Worm (Caenorhabditis elegans): Measurements from ENCODE around the gene ric-7.

Gene ric-7

DNA sequence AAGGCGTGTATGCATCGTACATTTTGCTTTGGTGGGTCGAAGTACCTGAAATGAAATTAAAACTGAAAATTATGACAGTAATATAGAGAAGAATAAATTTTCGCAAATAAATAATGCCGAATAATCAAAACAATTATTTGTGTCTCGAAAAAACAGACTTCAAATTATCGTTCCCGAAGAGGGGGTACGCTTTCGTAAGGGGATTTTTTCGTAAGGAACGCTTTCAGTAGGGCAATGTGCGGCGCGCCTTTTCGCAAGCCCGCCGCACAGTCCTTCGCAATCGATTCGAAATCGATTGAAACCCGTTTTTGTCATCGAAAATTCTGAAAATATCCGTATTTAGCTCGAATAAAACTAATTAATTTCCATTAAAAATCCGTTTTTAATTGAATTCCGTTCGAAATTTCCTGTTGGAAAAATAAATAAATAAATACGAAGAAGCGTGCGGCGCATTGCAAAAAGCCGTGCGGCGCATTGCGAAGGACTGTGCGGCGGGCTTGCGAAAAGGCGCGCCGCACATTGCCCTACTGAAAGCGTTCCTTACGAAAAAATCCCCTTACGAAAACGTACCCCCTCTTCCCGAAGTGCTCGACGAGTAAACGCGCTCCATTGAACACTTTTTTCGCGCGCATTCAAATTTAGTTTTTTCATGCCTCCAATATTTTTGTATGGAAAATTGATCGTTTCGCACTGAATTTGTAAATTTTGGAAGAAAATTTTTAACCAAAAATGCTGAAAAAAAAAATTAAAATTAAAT, 32.8 kb upstream of the ric-7 start, which contains the start of gene vps-39 (continued):
- TF ChIP-seq cebp-1 (GFP tag; IDR thresholded peaks at IDR 0.05) (peak; percentile 77), cebp-1 (tag; optimal IDR thresholded peaks at IDR 0.05) (peak; percentile 73), madf-8 (GFP tag; conservative IDR thresholded peaks at IDR 0.05) (peak; percentile 86), tlf-1 (GFP tag; optimal IDR thresholded peaks at IDR 0.05) (peak; percentile 35), attf-5 (GFP tag; optimal IDR thresholded peaks at IDR 0.05) (peak; percentile 69), Y56A3A.18 (GFP tag; IDR thresholded peaks at IDR 0.05) (peak; percentile 75; the same call in 1 of the 2 replicates), egrh-3 (GFP tag; IDR thresholded peaks at IDR 0.05) (peak; percentile 88), ceh-100 (GFP tag; IDR thresholded peaks at IDR 0.05) (peak; percentile 99), nhr-120 (GFP tag; IDR thresholded peaks at IDR 0.05) (0 out of 2 replicates have a peak, but pooled peaks have one; percentile 29), egl-18 (GFP tag; IDR thresholded peaks at IDR 0.05) (0 out of 2 replicates have a peak, but pooled peaks have one; percentile 35), hmg-1.2 (GFP tag; IDR thresholded peaks at IDR 0.05) (peak; percentile 82), hmg-20 (GFP tag; IDR thresholded peaks at IDR 0.05) (peak; percentile 86), attf-6 (GFP tag; IDR thresholded peaks at IDR 0.05) (peak; percentile 86), let-526 (GFP tag; IDR thresholded peaks at IDR 0.05) (peak; percentile 57; the same call in 1 of the 2 replicates), madf-6 (GFP tag; IDR thresholded peaks at IDR 0.05) (peak; percentile 94), F39B2.1 (GFP tag; IDR thresholded peaks at IDR 0.05) (0 out of 2 replicates have a peak, but pooled peaks have one; percentile 46), ZK185.1 (tag; optimal IDR thresholded peaks at IDR 0.05; ENCODE audit: poor library complexity, severe bottlenecking) (peak; percentile 15), nhr-80 (tag; optimal IDR thresholded peaks at IDR 0.05) (peak; percentile 22), nfyb-1 (GFP tag; IDR thresholded peaks at IDR 0.05) (peak; percentile 97), Y53F4B.3 (GFP tag; IDR thresholded peaks at IDR 0.05) (peak; percentile 80), bed-2 (GFP tag; IDR thresholded peaks at IDR 0.05) (peak; percentile 87), madf-3 (GFP tag; IDR thresholded peaks at IDR 0.05) (peak; percentile 80; the same call in 1 of the 2 replicates), ceh-91 (GFP tag; IDR thresholded peaks at IDR 0.05) (peak; percentile 97), K11D2.4 (GFP tag; IDR thresholded peaks at IDR 0.05) (peak; percentile 94)

ce11 chrV:14033649-14034048, 27.9 kb upstream of the ric-7 start, which contains the start of gene ins-10:
Gene ins-10 (plus strand): TSS chrV:14033949.
- TF ChIP-seq lin-35 (GFP tag; optimal IDR thresholded peaks at IDR 0.05) (no peak), ccch-3 (GFP tag; optimal IDR thresholded peaks at IDR 0.05) (no peak)

ce11 chrV:14028256-14028743, 22.6 kb upstream of the ric-7 start:
- TF ChIP-seq B0336.3 (GFP tag; IDR thresholded peaks at IDR 0.05) (peak; percentile 94), Y53G8AR.9 (GFP tag; conservative IDR thresholded peaks at IDR 0.05) (peak; percentile 86), lin-54 (GFP tag; optimal IDR thresholded peaks at IDR 0.05) (peak; percentile 61), dpl-1 (GFP tag; optimal IDR thresholded peaks at IDR 0.05) (no peak), lin-40 (tag; optimal IDR thresholded peaks at IDR 0.05) (no peak), pha-4 (tag; optimal IDR thresholded peaks at IDR 0.05) (no peak), pbrm-1 (GFP tag; IDR thresholded peaks at IDR 0.05) (peak; percentile 94), F57A8.1 (GFP tag; optimal IDR thresholded peaks at IDR 0.05) (no peak), tbp1 (GFP tag; optimal IDR thresholded peaks at IDR 0.05) (peak; percentile 77), cebp-1 (GFP tag; IDR thresholded peaks at IDR 0.05) (peak; percentile 43; the same call in 1 of the 2 replicates), cebp-1 (tag; optimal IDR thresholded peaks at IDR 0.05) (no peak), F10E7.11 (tag; optimal IDR thresholded peaks at IDR 0.05) (no peak), rec-8 (tag; optimal IDR thresholded peaks at IDR 0.05) (peak; percentile 3 to 44), attf-6 (GFP tag; IDR thresholded peaks at IDR 0.05) (peak; percentile 94), fkh-3 (tag; optimal IDR thresholded peaks at IDR 0.05) (no peak), atf-7 (tag; optimal IDR thresholded peaks at IDR 0.05) (peak; percentile 26), F37B4.10 (GFP tag; IDR thresholded peaks at IDR 0.05) (no peak), egrh-3 (GFP tag; IDR thresholded peaks at IDR 0.05) (peak; percentile 73), madf-10 (tag; optimal IDR thresholded peaks at IDR 0.05) (peak; percentile 67), nhr-27 (tag; optimal IDR thresholded peaks at IDR 0.05) (no peak), unc-130 (GFP tag; optimal IDR thresholded peaks at IDR 0.05) (peak; percentile 28), ceh-58 (GFP tag; IDR thresholded peaks at IDR 0.05) (no peak), F33H1.4 (GFP tag; IDR thresholded peaks at IDR 0.05) (peak; percentile 66)

All from whole organism, young adult.